Fruit fly (Drosophila melanogaster): ENCODE data around the gene galectin.

galectin gene

DNA sequence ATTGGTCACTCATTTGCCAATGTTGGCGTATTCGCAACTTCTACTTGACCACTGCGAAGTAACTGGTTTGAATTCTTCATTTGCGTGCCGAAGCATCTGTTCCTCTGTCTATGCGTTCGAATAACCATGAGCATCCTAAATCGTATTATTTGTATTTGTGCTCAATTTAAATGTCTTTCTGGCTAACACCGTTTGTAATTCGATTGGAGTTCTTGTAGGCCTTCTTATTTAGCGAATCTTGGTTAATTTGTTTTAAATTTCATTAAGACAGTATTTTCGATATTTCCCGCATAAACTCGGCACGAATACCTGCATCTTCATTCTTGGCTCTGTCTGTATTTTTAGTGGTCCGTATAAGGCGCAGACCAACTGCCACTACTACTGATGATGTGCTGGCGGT lies 20.3 kb downstream of the galectin start:
- TF ChIP-seq fru (GFP tag; optimal IDR thresholded peaks at IDR 0.05) (peak; percentile 87), ey (GFP tag; optimal IDR thresholded peaks at IDR 0.05) (peak; percentile 79), Hnf4 (GFP tag; optimal IDR thresholded peaks at IDR 0.05) (peak; percentile 73), dsf (GFP tag; optimal IDR thresholded peaks at IDR 0.05; ENCODE audit: borderline replicate concordance) (no peak), Vsx2 (GFP tag; optimal IDR thresholded peaks at IDR 0.05; ENCODE audit: partially characterized antibody) (no peak), foxo (GFP tag; optimal IDR thresholded peaks at IDR 0.05) (peak in 1 of 2 experiments; percentile 86), br (GFP tag; optimal IDR thresholded peaks at IDR 0.05) (peak; percentile 85), Hr83 (GFP tag; optimal IDR thresholded peaks at IDR 0.05; ENCODE audit: poor library complexity, severe bottlenecking) (no peak), rgr (GFP tag; optimal IDR thresholded peaks at IDR 0.05) (peak; percentile 81), Mio (GFP tag; optimal IDR thresholded peaks at IDR 0.05) (no peak), psq (GFP tag; optimal IDR thresholded peaks at IDR 0.05) (peak; percentile 64), CG9705 (GFP tag; optimal IDR thresholded peaks at IDR 0.05) (peak; percentile 84), sv (GFP tag; optimal IDR thresholded peaks at IDR 0.05) (no peak), Hr78 (GFP tag; optimal IDR thresholded peaks at IDR 0.05) (no peak), CrebA (GFP tag; optimal IDR thresholded peaks at IDR 0.05; ENCODE audit: borderline replicate concordance) (no peak), woc (GFP tag; optimal IDR thresholded peaks at IDR 0.05) (peak; percentile 75), tai (GFP tag; optimal IDR thresholded peaks at IDR 0.05) (peak; percentile 17), Dfd (GFP tag; optimal IDR thresholded peaks at IDR 0.05) (no peak), brk (GFP tag; optimal IDR thresholded peaks at IDR 0.05) (peak; percentile 71), OdsH (GFP tag; optimal IDR thresholded peaks at IDR 0.05) (peak; percentile 79), lola (GFP tag; optimal IDR thresholded peaks at IDR 0.05) (no peak), sage (GFP tag; optimal IDR thresholded peaks at IDR 0.05) (peak; percentile 59), GATAd (GFP tag; optimal IDR thresholded peaks at IDR 0.05) (no peak), HLH106 (tag; optimal IDR thresholded peaks at IDR 0.05) (peak; percentile 90), usp (GFP tag; optimal IDR thresholded peaks at IDR 0.05) (no peak), Sp1 (GFP tag; optimal IDR thresholded peaks at IDR 0.05) (peak; percentile 93), Rel (GFP tag; optimal IDR thresholded peaks at IDR 0.05) (peak; percentile 68), Rel (tag; optimal IDR thresholded peaks at IDR 0.05) (peak; percentile 69), CG32264 (GFP tag; optimal IDR thresholded peaks at IDR 0.05) (peak; percentile 59)

- TF ChIP-seq h (GFP tag; optimal IDR thresholded peaks at IDR 0.05), result no peak
- TF ChIP-seq CG32264 (GFP tag; optimal IDR thresholded peaks at IDR 0.05), result no peak
- peak; percentile 20 for TF ChIP-seq Rel (GFP tag; optimal IDR thresholded peaks at IDR 0.05)
- no peak for TF ChIP-seq Rel (tag; optimal IDR thresholded peaks at IDR 0.05)
- no peak for TF ChIP-seq Hr83 (GFP tag; optimal IDR thresholded peaks at IDR 0.05; ENCODE audit: poor library complexity, severe bottlenecking)
Measured at dm6 chr2L:92993-93392, 21.4 kb downstream of the galectin start.

DNA sequence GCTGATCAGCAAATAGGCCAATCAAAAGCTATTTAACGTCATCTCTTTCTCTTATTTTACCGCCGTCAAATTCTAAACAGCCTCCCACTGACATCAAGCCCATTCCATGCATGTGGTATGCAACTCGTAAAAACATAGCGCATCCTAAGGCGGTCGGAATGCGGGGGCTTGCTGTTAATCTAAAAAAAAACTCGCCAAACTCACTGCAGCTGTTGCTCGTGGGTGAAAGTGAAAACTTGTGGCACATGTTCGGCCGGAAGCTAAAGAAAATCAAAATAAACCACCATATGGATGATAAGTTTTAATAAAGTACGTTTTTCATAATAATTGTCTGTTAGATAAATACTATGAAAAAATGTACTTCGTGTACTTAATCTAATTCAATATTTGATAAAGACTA lies 22.5 kb downstream of the galectin start:
- no peak for TF ChIP-seq Hnf4 (GFP tag; optimal IDR thresholded peaks at IDR 0.05)
- no peak for TF ChIP-seq Sp1 (GFP tag; optimal IDR thresholded peaks at IDR 0.05)
- TF ChIP-seq Rel (GFP tag; optimal IDR thresholded peaks at IDR 0.05), result no peak
- no peak for TF ChIP-seq Rel (tag; optimal IDR thresholded peaks at IDR 0.05)
- no peak for TF ChIP-seq usp (GFP tag; optimal IDR thresholded peaks at IDR 0.05)
- TF ChIP-seq Mio (GFP tag; optimal IDR thresholded peaks at IDR 0.05), result no peak
- no peak for TF ChIP-seq sv (GFP tag; optimal IDR thresholded peaks at IDR 0.05)

DNA sequence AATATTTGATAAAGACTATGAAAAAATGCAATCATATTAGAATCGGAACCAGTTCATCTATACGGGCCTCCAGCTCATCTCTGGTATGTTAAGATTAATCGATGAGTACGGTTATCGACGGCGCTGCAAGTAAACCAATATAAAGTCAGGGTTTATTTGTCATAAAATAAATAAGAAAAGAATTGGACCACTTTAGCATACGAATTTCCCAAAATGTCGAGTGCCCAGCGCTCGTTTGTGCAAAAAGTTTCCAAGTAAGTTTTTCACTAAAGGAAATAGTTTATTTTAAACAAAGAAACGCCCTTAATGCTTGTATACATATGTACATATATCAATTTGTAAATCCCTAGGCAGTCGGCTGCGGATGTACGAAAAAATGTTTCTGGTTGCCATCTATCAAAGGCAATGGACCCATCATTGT lies 23.1 kb downstream of the galectin start, which contains the start of gene Zir:
Gene Zir, plus strand, starts transcription at position 101 of the 421 bp plus-strand sequence.
- TF ChIP-seq Mio (GFP tag; optimal IDR thresholded peaks at IDR 0.05), result no peak
- TF ChIP-seq Rel (GFP tag; optimal IDR thresholded peaks at IDR 0.05), result no peak
- TF ChIP-seq Rel (tag; optimal IDR thresholded peaks at IDR 0.05), result peak; percentile 73
- no peak for TF ChIP-seq sage (GFP tag; optimal IDR thresholded peaks at IDR 0.05)
- TF ChIP-seq lola (GFP tag; optimal IDR thresholded peaks at IDR 0.05), result no peak
- no peak for TF ChIP-seq dmrt93B (GFP tag; optimal IDR thresholded peaks at IDR 0.05)
- no peak for TF ChIP-seq CrebA (GFP tag; optimal IDR thresholded peaks at IDR 0.05; ENCODE audit: borderline replicate concordance)
- TF ChIP-seq fru (GFP tag; optimal IDR thresholded peaks at IDR 0.05), result no peak
- TF ChIP-seq CG32264 (GFP tag; optimal IDR thresholded peaks at IDR 0.05), result peak; percentile 26
- TF ChIP-seq sv (GFP tag; optimal IDR thresholded peaks at IDR 0.05), result no peak
- no peak for TF ChIP-seq Dfd (GFP tag; optimal IDR thresholded peaks at IDR 0.05)
- TF ChIP-seq foxo (GFP tag; optimal IDR thresholded peaks at IDR 0.05), result no peak
- no peak for TF ChIP-seq dl (GFP tag; optimal IDR thresholded peaks at IDR 0.05; ENCODE audit: insufficient read depth in 1 of 2, partially characterized antibody in 2 of 2)
- no peak for TF ChIP-seq psq (GFP tag; optimal IDR thresholded peaks at IDR 0.05)
- no peak for TF ChIP-seq br (GFP tag; optimal IDR thresholded peaks at IDR 0.05)
- TF ChIP-seq brk (GFP tag; optimal IDR thresholded peaks at IDR 0.05), result peak; percentile 13
- TF ChIP-seq woc (GFP tag; optimal IDR thresholded peaks at IDR 0.05), result peak; percentile 73
- TF ChIP-seq ey (GFP tag; optimal IDR thresholded peaks at IDR 0.05), result no peak
- TF ChIP-seq dsf (GFP tag; optimal IDR thresholded peaks at IDR 0.05; ENCODE audit: borderline replicate concordance), result no peak
- TF ChIP-seq Vsx2 (GFP tag; optimal IDR thresholded peaks at IDR 0.05; ENCODE audit: partially characterized antibody), result no peak
- no peak for TF ChIP-seq jim (GFP tag; optimal IDR thresholded peaks at IDR 0.05)
- TF ChIP-seq Hr78 (GFP tag; optimal IDR thresholded peaks at IDR 0.05), result no peak
- TF ChIP-seq Hr83 (GFP tag; optimal IDR thresholded peaks at IDR 0.05; ENCODE audit: poor library complexity, severe bottlenecking), result peak; percentile 21
- TF ChIP-seq pan (optimal IDR thresholded peaks at IDR 0.05), result no peak
- TF ChIP-seq GATAd (GFP tag; optimal IDR thresholded peaks at IDR 0.05), result no peak
- no peak for TF ChIP-seq Abd-B (GFP tag; optimal IDR thresholded peaks at IDR 0.05)
- TF ChIP-seq Jra (GFP tag; optimal IDR thresholded peaks at IDR 0.05), result no peak
- no peak for TF ChIP-seq OdsH (GFP tag; optimal IDR thresholded peaks at IDR 0.05)
- TF ChIP-seq h (GFP tag; optimal IDR thresholded peaks at IDR 0.05), result no peak

All from whole organism, wandering third instar larva.